Fruit fly (Drosophila melanogaster) whole organism, embryonic: ENCODE results near the gene yellow-f2.
A peak's percentile ranks its signal among the peaks of the same experiment; 100 is the strongest.

Experiments used
- Asciz ChIP-seq: fragments of 200-800 bp; sonication (Bioruptor generic); optimal IDR thresholded peaks from 2 replicates; lab custom pipeline; 2017; ENCODE audit warnings: missing biosample characterization, mild to moderate bottlenecking, missing genetic modification characterization, missing genetic modification reagents
- C15 ChIP-seq: fragments of 200-800 bp; sonication (Bioruptor generic); IDR thresholded peaks from 3 replicates; pipeline ENCODE4 v1.3.6; 2022; ENCODE audit warnings: missing biosample characterization, missing genetic modification characterization
- CG10321 ChIP-seq: fragments of 200-800 bp; sonication (Bioruptor generic); IDR thresholded peaks from 2 replicates; pipeline ENCODE4 v1.3.6; 2022; ENCODE audit warnings: missing biosample characterization, missing genetic modification characterization
- CG10462 ChIP-seq: fragments of 200-800 bp; sonication (Bioruptor generic); optimal IDR thresholded peaks from 2 replicates; lab custom pipeline; 2016; ENCODE audit warnings: missing biosample characterization, missing genetic modification characterization
- CG10565 ChIP-seq: fragments of 200-800 bp; sonication (Bioruptor generic); optimal IDR thresholded peaks from 3 replicates; lab custom pipeline; 2016; ENCODE audit warnings: missing biosample characterization, mild to moderate bottlenecking, missing genetic modification characterization
- CG11695 ChIP-seq: fragments of 200-800 bp; sonication (Bioruptor generic); IDR thresholded peaks from 3 replicates; pipeline ENCODE4 v1.3.6; 2022; ENCODE audit warnings: missing biosample characterization, missing genetic modification characterization
- CG12104 ChIP-seq: fragments of 200-800 bp; sonication (Bioruptor generic); optimal IDR thresholded peaks from 3 replicates; lab custom pipeline; 2016; ENCODE audit warnings: missing biosample characterization, missing genetic modification characterization
- CG12391 ChIP-seq: fragments of 200-800 bp; sonication (Bioruptor generic); optimal IDR thresholded peaks from 3 replicates; lab custom pipeline; 2018; ENCODE audit warnings: missing biosample characterization, mild to moderate bottlenecking, missing genetic modification characterization, moderate library complexity
- CG12769 ChIP-seq: fragments of 200-800 bp; sonication (Bioruptor generic); optimal IDR thresholded peaks from 2 replicates; lab custom pipeline; 2019; ENCODE audit warnings: missing biosample characterization, mild to moderate bottlenecking, missing genetic modification characterization, moderate library complexity
- CG14860 ChIP-seq: fragments of 200-800 bp; sonication (Bioruptor generic); IDR thresholded peaks from 3 replicates; pipeline ENCODE4 v1.3.6; 2022; ENCODE audit warnings: missing biosample characterization, missing genetic modification characterization; ENCODE audit not compliant: partially characterized antibody
- CG18599 ChIP-seq: fragments of 200-800 bp; sonication (Bioruptor generic); optimal IDR thresholded peaks from 3 replicates; lab custom pipeline; 2017; ENCODE audit warnings: missing biosample characterization, missing genetic modification characterization, mild to moderate bottlenecking, moderate library complexity, missing genetic modification reagents
- CG30020 ChIP-seq: fragments of 200-800 bp; optimal IDR thresholded peaks from 2 replicates; lab custom pipeline; 2019; ENCODE audit warnings: missing biosample characterization, mild to moderate bottlenecking, missing genetic modification characterization, moderate library complexity
- CG32532 ChIP-seq: fragments of 200-800 bp; sonication (Bioruptor generic); IDR thresholded peaks from 2 replicates; pipeline ENCODE4 v1.3.6; 2022; ENCODE audit warnings: missing biosample characterization, missing genetic modification characterization
- CG32772 ChIP-seq: fragments of 200-800 bp; sonication (Bioruptor generic); IDR thresholded peaks from 2 replicates; pipeline ENCODE4 v1.3.6; 2022; ENCODE audit warnings: missing biosample characterization, missing genetic modification characterization
- CG34422 ChIP-seq: fragments of 200-800 bp; sonication (Bioruptor generic); IDR thresholded peaks from 3 replicates; pipeline ENCODE4 v1.3.6; 2022; ENCODE audit warnings: missing biosample characterization, missing genetic modification characterization
- CG3995 ChIP-seq: fragments of 200-800 bp; sonication (Bioruptor generic); optimal IDR thresholded peaks from 3 replicates; lab custom pipeline; 2016; ENCODE audit warnings: missing biosample characterization, missing genetic modification characterization
- CG6765 ChIP-seq: fragments of 200-800 bp; sonication (Bioruptor generic); optimal IDR thresholded peaks from 3 replicates; lab custom pipeline; 2017; ENCODE audit warnings: missing biosample characterization, mild to moderate bottlenecking, missing genetic modification characterization
- CG9797 ChIP-seq: fragments of 200-800 bp; sonication (Bioruptor generic); optimal IDR thresholded peaks from 3 replicates; lab custom pipeline; 2018; ENCODE audit warnings: missing biosample characterization, mild to moderate bottlenecking, missing genetic modification characterization
- Eip74EF ChIP-seq, 2 experiments: fragments of 200-800 bp in 1 of 2; fragments of >200 bp in 1 of 2; sonication (Bioruptor generic) in 1 of 2; optimal IDR thresholded peaks; 2 replicates each; lab custom pipeline; 2017 to 2019; ENCODE audit warnings: missing biosample characterization in 2 of 2, missing genetic modification characterization in 2 of 2, mild to moderate bottlenecking in 1 of 2, moderate library complexity in 1 of 2
- Ets65A ChIP-seq: fragments of 200-800 bp; sonication (Bioruptor generic); peaks from one replicate; lab custom pipeline; 2016; ENCODE audit warnings: missing biosample characterization, missing genetic modification characterization
- H2.0 ChIP-seq: fragments of 200-800 bp; sonication (Bioruptor generic); IDR thresholded peaks from 2 replicates; pipeline ENCODE4 v1.3.6; 2022; ENCODE audit warnings: missing biosample characterization, missing genetic modification characterization
- Kr ChIP-seq: fragments of 200-800 bp; sonication (Bioruptor generic); optimal IDR thresholded peaks from 2 replicates; lab custom pipeline; 2017; ENCODE audit warnings: missing biosample characterization, mild to moderate bottlenecking, missing genetic modification characterization
- MESR4 ChIP-seq: fragments of 200-800 bp; sonication (Bioruptor generic); optimal IDR thresholded peaks from 2 replicates; lab custom pipeline; 2018; ENCODE audit warnings: missing biosample characterization, mild to moderate bottlenecking, missing genetic modification characterization, moderate library complexity
- Nf-YB ChIP-seq: fragments of 200-800 bp; sonication (Bioruptor generic); optimal IDR thresholded peaks from 3 replicates; lab custom pipeline; 2019; ENCODE audit warnings: missing biosample characterization, mild to moderate bottlenecking, missing genetic modification characterization, moderate library complexity
- Rx ChIP-seq: fragments of 200-800 bp; sonication (Bioruptor generic); IDR thresholded peaks from 2 replicates; pipeline ENCODE4 v1.3.6; 2022; ENCODE audit warnings: missing biosample characterization, missing genetic modification characterization
- bbx ChIP-seq: fragments of 200-800 bp; sonication (Bioruptor generic); IDR thresholded peaks from 2 replicates; pipeline ENCODE4 v1.3.6; 2022; ENCODE audit warnings: missing biosample characterization, missing genetic modification characterization; ENCODE audit not compliant: partially characterized antibody
- bcd ChIP-seq: fragments of 200-800 bp; sonication (Bioruptor generic); optimal IDR thresholded peaks from 2 replicates; lab custom pipeline; 2017; ENCODE audit warnings: missing biosample characterization, mild to moderate bottlenecking, missing genetic modification characterization
- cg ChIP-seq: fragments of 200-800 bp; sonication (Bioruptor generic); optimal IDR thresholded peaks from 3 replicates; lab custom pipeline; 2019; ENCODE audit warnings: missing biosample characterization, mild to moderate bottlenecking, missing genetic modification characterization, moderate library complexity
- ci ChIP-seq: fragments of 200-800 bp; sonication (Bioruptor generic); IDR thresholded peaks from 3 replicates; pipeline ENCODE4 v1.3.6; 2022; ENCODE audit warnings: missing biosample characterization, missing genetic modification characterization
- crol ChIP-seq: fragments of 200-800 bp; sonication (Bioruptor generic); IDR thresholded peaks from 2 replicates; pipeline ENCODE4 v1.3.6; 2022; ENCODE audit warnings: missing biosample characterization, missing genetic modification characterization
- crp ChIP-seq, 2 experiments: fragments of 200-800 bp; sonication (Bioruptor generic); optimal IDR thresholded peaks; 2 replicates in 1 of 2; 3 replicates in 1 of 2; lab custom pipeline; 2017; ENCODE audit warnings: missing biosample characterization in 2 of 2, missing genetic modification characterization in 2 of 2, mild to moderate bottlenecking in 1 of 2, moderate library complexity in 1 of 2
- disco-r ChIP-seq: fragments of 200-800 bp; sonication (Bioruptor generic); optimal IDR thresholded peaks from 2 replicates; lab custom pipeline; 2016; ENCODE audit warnings: missing biosample characterization, missing genetic modification characterization
- dpn ChIP-seq, 2 experiments: fragments of 200-800 bp; sonication (Bioruptor generic); optimal IDR thresholded peaks; 3 replicates each; lab custom pipeline; 2016; ENCODE audit warnings: missing biosample characterization in 2 of 2, missing genetic modification characterization in 2 of 2
- ems ChIP-seq: fragments of 200-800 bp; sonication (Bioruptor generic); optimal IDR thresholded peaks from 3 replicates; lab custom pipeline; 2016; ENCODE audit warnings: missing biosample characterization, missing genetic modification characterization
- eve ChIP-seq, 2 experiments: fragments of >200 bp; optimal IDR thresholded peaks; 2 replicates each; lab custom pipeline; 2017; ENCODE audit warnings: missing biosample characterization in 2 of 2, missing genetic modification characterization in 2 of 2
- eyg ChIP-seq: fragments of 200-800 bp; sonication (Bioruptor generic); optimal IDR thresholded peaks from 3 replicates; lab custom pipeline; 2016; ENCODE audit warnings: missing biosample characterization, missing genetic modification characterization
- gem ChIP-seq: fragments of 200-800 bp; sonication (Bioruptor generic); optimal IDR thresholded peaks from 2 replicates; lab custom pipeline; 2019; ENCODE audit warnings: missing biosample characterization, mild to moderate bottlenecking, missing genetic modification characterization, moderate library complexity
- gsb ChIP-seq: fragments of 200-800 bp; sonication (Bioruptor generic); IDR thresholded peaks from 2 replicates; pipeline ENCODE4 v1.3.6; 2022; ENCODE audit warnings: missing biosample characterization, missing genetic modification characterization
- insv ChIP-seq, 2 experiments: fragments of 200-800 bp; sonication (Bioruptor generic); optimal IDR thresholded peaks; 3 replicates each; lab custom pipeline; 2016 to 2018; ENCODE audit warnings: missing biosample characterization in 2 of 2, missing genetic modification characterization in 2 of 2
- nom ChIP-seq: fragments of 200-800 bp; sonication (Bioruptor generic); optimal IDR thresholded peaks from 2 replicates; lab custom pipeline; 2017; ENCODE audit warnings: missing biosample characterization, missing genetic modification characterization, mild to moderate bottlenecking, moderate library complexity, missing genetic modification reagents
- pan ChIP-seq, 4 experiments: fragments of >200 bp in 3 of 4; fragments of 200-800 bp in 1 of 4; sonication (Bioruptor generic) in 1 of 4; optimal IDR thresholded peaks in 3 of 4; IDR thresholded peaks in 1 of 4; 2 replicates each; pipeline versions ENCODE4 v1.3.6 to Lab custom; 2017 to 2022; ENCODE audit warnings: missing biosample characterization in 2 of 4, missing genetic modification characterization in 2 of 4, mixed read lengths in 1 of 4
- ssp ChIP-seq: fragments of 200-800 bp; sonication (Bioruptor generic); IDR thresholded peaks from 2 replicates; pipeline ENCODE4 v1.3.6; 2022; ENCODE audit warnings: missing biosample characterization, missing genetic modification characterization
- tll ChIP-seq, 2 experiments: fragments of 200-800 bp in 1 of 2; fragments of >200 bp in 1 of 2; sonication (Bioruptor generic) in 1 of 2; optimal IDR thresholded peaks; 2 replicates each; lab custom pipeline; 2017 to 2019; ENCODE audit warnings: missing biosample characterization in 2 of 2, missing genetic modification characterization in 2 of 2, mild to moderate bottlenecking in 1 of 2, moderate library complexity in 1 of 2
- unc-4 ChIP-seq: fragments of 200-800 bp; sonication (Bioruptor generic); IDR thresholded peaks from 2 replicates; pipeline ENCODE4 v1.3.6; 2022; ENCODE audit warnings: missing biosample characterization, missing genetic modification characterization; ENCODE audit not compliant: partially characterized antibody
- vfl ChIP-seq: fragments of 200-800 bp; sonication (Bioruptor generic); optimal IDR thresholded peaks from 2 replicates; lab custom pipeline; 2016; ENCODE audit warnings: missing biosample characterization, missing genetic modification characterization
- vvl ChIP-seq: fragments of 200-800 bp; sonication (Bioruptor generic); IDR thresholded peaks from 2 replicates; pipeline ENCODE4 v1.3.6; 2022; ENCODE audit warnings: missing biosample characterization, missing genetic modification characterization
- wek ChIP-seq: fragments of 200-800 bp; sonication (Bioruptor generic); optimal IDR thresholded peaks from 3 replicates; lab custom pipeline; 2018; ENCODE audit warnings: missing biosample characterization, mild to moderate bottlenecking, missing genetic modification characterization, moderate library complexity

yellow-f2 gene

dm6 chr3R:13010905-13011620 is 16.1 kb upstream of the yellow-f2 start, which contains the start of gene CG8031 (continued):
- no peak for TF ChIP-seq vfl (GFP tag; lab: Kevin White, UChicago)
- TF ChIP-seq nom (GFP tag; lab: Kevin White, UChicago) = no peak
- no peak for TF ChIP-seq CG3995
- TF ChIP-seq CG9797 (GFP tag; lab: Kevin White, UChicago) = peak; percentile 97
- TF ChIP-seq CG32532 (GFP tag; lab: Robert Waterston, UW) = no peak
- no peak for TF ChIP-seq CG6765 (GFP tag; lab: Kevin White, UChicago)
- TF ChIP-seq wek (GFP tag; lab: Kevin White, UChicago) = no peak
- TF ChIP-seq CG11695 (GFP tag; lab: Robert Waterston, UW) = no peak
- TF ChIP-seq Nf-YB (GFP tag; lab: Kevin White, UChicago) = no peak
- peak; percentile 27 for TF ChIP-seq CG30020 (tag; lab: Kevin White, UChicago)
- no peak for TF ChIP-seq Asciz (GFP tag; lab: Kevin White, UChicago)
- no peak for TF ChIP-seq pan (optimal IDR thresholded peaks at IDR 0.05; lab: Kevin White, UChicago)
- TF ChIP-seq pan (GFP tag; optimal IDR thresholded peaks at IDR 0.05 in 1 of 2, IDR thresholded peaks at IDR 0.05 in 1 of 2) = no peak
- TF ChIP-seq CG12391 (tag; lab: Kevin White, UChicago) = peak; percentile 41
- TF ChIP-seq Eip74EF (GFP tag; optimal IDR thresholded peaks at IDR 0.05; lab: Kevin White, UChicago) = no peak
- peak; percentile 66; the same call in 2 of the 3 replicates for TF ChIP-seq CG34422 (GFP tag; lab: Robert Waterston, UW)
- no peak for TF ChIP-seq CG10462 (GFP tag; lab: Kevin White, UChicago)
- no peak for TF ChIP-seq CG10565 (GFP tag; lab: Kevin White, UChicago)
- TF ChIP-seq crp (GFP tag; optimal IDR thresholded peaks at IDR 0.05; lab: Kevin White, UChicago) = peak in 1 of 2 experiments; percentile 6
- peak in 1 of 2 experiments; percentile 12 for TF ChIP-seq insv (GFP tag; optimal IDR thresholded peaks at IDR 0.05; lab: Kevin White, UChicago)
- TF ChIP-seq ci = 0 out of 3 replicates have a peak, but pooled peaks have one; percentile 5
- TF ChIP-seq, all 482 proteins: peak for 48

DNA sequence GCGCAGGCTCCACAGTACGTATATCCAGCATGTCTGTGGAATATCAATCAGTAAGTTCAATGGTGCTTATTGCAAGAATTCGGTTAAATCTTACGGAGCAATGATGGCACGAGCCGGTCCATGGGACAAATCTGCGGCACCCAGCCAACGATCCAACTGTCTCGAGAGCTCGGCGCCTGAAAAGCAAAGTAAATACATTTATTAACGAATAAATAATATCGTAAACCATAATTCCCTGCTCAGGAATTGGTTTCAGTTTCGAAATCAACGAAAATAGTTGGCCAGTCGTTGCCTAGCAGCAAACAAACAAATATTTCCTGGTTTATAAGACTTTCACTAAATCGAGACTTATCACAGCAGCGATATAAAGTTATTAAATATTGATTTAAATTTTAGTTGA is 14.6 kb upstream of the yellow-f2 start, which contains the start of gene CG11656:
CG11656 (plus strand) TSS at position 301 of the 400 bp plus-strand sequence.
- TF ChIP-seq CG18599 (GFP tag; lab: Kevin White, UChicago) (no peak), bbx (no peak), CG12769 (tag; lab: Kevin White, UChicago) (no peak), gsb (GFP tag; lab: Robert Waterston, UW) (no peak), H2.0 (GFP tag; lab: Robert Waterston, UW) (no peak), Rx (no peak), CG14860 (GFP tag; lab: Robert Waterston, UW) (no peak), crol (no peak), disco-r (no peak), C15 (no peak), gem (tag; lab: Kevin White, UChicago) (no peak), crp (GFP tag; optimal IDR thresholded peaks at IDR 0.05; lab: Kevin White, UChicago) (no peak), CG32772 (GFP tag; lab: Robert Waterston, UW) (no peak), unc-4 (GFP tag; lab: Robert Waterston, UW) (no peak)

- TF ChIP-seq ssp = no peak
- no peak for TF ChIP-seq bcd (GFP tag; lab: Kevin White, UChicago)
- TF ChIP-seq tll (GFP tag; optimal IDR thresholded peaks at IDR 0.05; lab: Kevin White, UChicago) = no peak
- TF ChIP-seq eve (GFP tag; optimal IDR thresholded peaks at IDR 0.05; lab: Kevin White, UChicago) = no peak
- no peak for TF ChIP-seq Kr (GFP tag; lab: Kevin White, UChicago)
- peak; percentile 4 for TF ChIP-seq MESR4 (GFP tag; lab: Kevin White, UChicago)
- TF ChIP-seq CG10321 (GFP tag; lab: Robert Waterston, UW) = no peak
- TF ChIP-seq CG12104 (GFP tag; lab: Kevin White, UChicago) = no peak
- TF ChIP-seq Ets65A (GFP tag; lab: Kevin White, UChicago) = peak; percentile 22
- no peak for TF ChIP-seq dpn (GFP tag; optimal IDR thresholded peaks at IDR 0.05; lab: Kevin White, UChicago)
- no peak for TF ChIP-seq eyg (GFP tag; lab: Kevin White, UChicago)
- peak; percentile 92 for TF ChIP-seq cg (GFP tag; lab: Kevin White, UChicago)
- no peak for TF ChIP-seq ems (GFP tag; lab: Kevin White, UChicago)
- TF ChIP-seq vvl (GFP tag; lab: Robert Waterston, UW) = no peak
These were observed 3.3 kb upstream of the yellow-f2 start for dm6 chr3R:12998234-12998591.
